Worm (Caenorhabditis elegans) whole organism, late embryonic: Measurements from ENCODE around the gene F53E2.2.

Source experiments
- C08G9.2 ChIP-seq: sonication (generic microtip); optimal IDR thresholded peaks from 2 replicates; lab custom pipeline; 2016; ENCODE audit warnings: mild to moderate bottlenecking, missing genetic modification characterization, moderate library complexity, missing compliant biosample characterization
- C38D4.7 ChIP-seq: fragments of 200-800 bp; sonication (Bioruptor generic); optimal IDR thresholded peaks from 2 replicates; lab custom pipeline; 2018; ENCODE audit warnings: mild to moderate bottlenecking, missing genetic modification characterization, moderate library complexity, missing compliant biosample characterization
- F13H6.1 ChIP-seq: sonication (generic microtip); optimal IDR thresholded peaks from 2 replicates; lab custom pipeline; 2016; ENCODE audit warnings: missing genetic modification characterization, missing compliant biosample characterization
- K02D7.2 ChIP-seq: sonication (generic microtip); optimal IDR thresholded peaks from 2 replicates; lab custom pipeline; 2017; ENCODE audit warnings: mild to moderate bottlenecking, missing genetic modification characterization, missing compliant biosample characterization
- K09A11.1 ChIP-seq: sonication (generic microtip); optimal IDR thresholded peaks from 2 replicates; lab custom pipeline; 2017; ENCODE audit warnings: antibody characterized with exemption, mild to moderate bottlenecking, missing genetic modification characterization, missing compliant biosample characterization; ENCODE audit not compliant: insufficient read depth
- Y22D7AL.16 ChIP-seq: sonication (generic microtip); optimal IDR thresholded peaks from 2 replicates; lab custom pipeline; 2016; ENCODE audit warnings: missing genetic modification characterization, missing compliant biosample characterization
- ahr-1 ChIP-seq: sonication (generic microtip); optimal IDR thresholded peaks from 2 replicates; lab custom pipeline; 2016; ENCODE audit warnings: missing genetic modification characterization, missing compliant biosample characterization
- ama-1 ChIP-seq: fragments of 150-350 bp; optimal IDR thresholded peaks from 2 replicates; lab custom pipeline; 2014
- ceh-18 ChIP-seq: sonication (generic microtip); optimal IDR thresholded peaks from 2 replicates; lab custom pipeline; 2016; ENCODE audit warnings: missing genetic modification characterization, missing compliant biosample characterization
- ceh-19 ChIP-seq: fragments of 200-800 bp; sonication (Bioruptor generic); optimal IDR thresholded peaks from 2 replicates; lab custom pipeline; 2018; ENCODE audit warnings: mild to moderate bottlenecking, missing genetic modification characterization, missing compliant biosample characterization
- ceh-22 ChIP-seq: sonication (generic microtip); optimal IDR thresholded peaks from 2 replicates; lab custom pipeline; 2017; ENCODE audit warnings: missing biosample characterization, missing genetic modification characterization
- ceh-24 ChIP-seq: sonication (generic microtip); optimal IDR thresholded peaks from 2 replicates; lab custom pipeline; 2016; ENCODE audit warnings: mild to moderate bottlenecking, missing genetic modification characterization, missing compliant biosample characterization
- ceh-45 ChIP-seq: fragments of 200-800 bp; sonication (Bioruptor generic); IDR thresholded peaks from 2 replicates; pipeline ENCODE4 v1.3.6; 2022; ENCODE audit warnings: missing genetic modification reagents, missing genetic modification characterization, missing compliant biosample characterization
- ceh-6 ChIP-seq: fragments of 200-800 bp; sonication (Bioruptor generic); optimal IDR thresholded peaks from 2 replicates; lab custom pipeline; 2018; ENCODE audit warnings: mild to moderate bottlenecking, missing genetic modification characterization, missing compliant biosample characterization
- ceh-9 ChIP-seq: sonication (generic microtip); optimal IDR thresholded peaks from 2 replicates; lab custom pipeline; 2016; ENCODE audit warnings: mild to moderate bottlenecking, missing genetic modification characterization, inconsistent platforms, missing compliant biosample characterization
- che-1 ChIP-seq: sonication (generic microtip); optimal IDR thresholded peaks from 2 replicates; lab custom pipeline; 2016; ENCODE audit warnings: mild to moderate bottlenecking, missing genetic modification characterization, missing compliant biosample characterization
- dmd-4 ChIP-seq: sonication (generic microtip); optimal IDR thresholded peaks from 2 replicates; lab custom pipeline; 2016; ENCODE audit warnings: borderline replicate concordance, missing genetic modification characterization, missing compliant biosample characterization
- dve-1 ChIP-seq: sonication (generic microtip); optimal IDR thresholded peaks from 2 replicates; lab custom pipeline; 2017; ENCODE audit warnings: antibody characterized with exemption, mild to moderate bottlenecking, missing genetic modification characterization, missing compliant biosample characterization
- ets-4 ChIP-seq: sonication (generic microtip); optimal IDR thresholded peaks from 2 replicates; lab custom pipeline; 2016; ENCODE audit warnings: missing genetic modification characterization, missing compliant biosample characterization
- hlh-13 ChIP-seq: fragments of 200-800 bp; sonication (Bioruptor generic); optimal IDR thresholded peaks from 2 replicates; lab custom pipeline; 2018; ENCODE audit warnings: mild to moderate bottlenecking, missing genetic modification characterization, missing compliant biosample characterization
- hlh-15 ChIP-seq: sonication (generic microtip); optimal IDR thresholded peaks from 2 replicates; lab custom pipeline; 2016; ENCODE audit warnings: missing genetic modification characterization, missing compliant biosample characterization
- lim-6 ChIP-seq: sonication (generic microtip); optimal IDR thresholded peaks from 2 replicates; lab custom pipeline; 2016; ENCODE audit warnings: missing genetic modification characterization, missing compliant biosample characterization
- lin-11 ChIP-seq: fragments of 200-800 bp; sonication (Bioruptor generic); optimal IDR thresholded peaks from 2 replicates; lab custom pipeline; 2018; ENCODE audit warnings: mild to moderate bottlenecking, missing genetic modification characterization, missing compliant biosample characterization
- mec-3 ChIP-seq: sonication (generic microtip); optimal IDR thresholded peaks from 2 replicates; lab custom pipeline; 2016; ENCODE audit warnings: borderline replicate concordance, missing genetic modification characterization, missing compliant biosample characterization
- nfya-1 ChIP-seq: sonication (generic microtip); optimal IDR thresholded peaks from 2 replicates; lab custom pipeline; 2017; ENCODE audit warnings: missing genetic modification characterization, mild to moderate bottlenecking, missing compliant biosample characterization, antibody characterized with exemption, moderate library complexity
- nhr-11 ChIP-seq: fragments of 150-350 bp; optimal IDR thresholded peaks from 2 replicates; lab custom pipeline; 2014; ENCODE audit warnings: missing biosample characterization, missing genetic modification characterization
- pag-3 ChIP-seq: sonication (generic microtip); optimal IDR thresholded peaks from 2 replicates; lab custom pipeline; 2016; ENCODE audit warnings: missing compliant biosample characterization, missing genetic modification characterization, borderline replicate concordance
- pat-9 ChIP-seq: fragments of 200-800 bp; sonication (Bioruptor generic); optimal IDR thresholded peaks from 2 replicates; lab custom pipeline; 2018; ENCODE audit warnings: mild to moderate bottlenecking, missing genetic modification characterization, moderate library complexity, missing compliant biosample characterization
- pha-2 ChIP-seq: sonication (generic microtip); optimal IDR thresholded peaks from 2 replicates; lab custom pipeline; 2017; ENCODE audit warnings: mild to moderate bottlenecking, missing genetic modification characterization, missing compliant biosample characterization
- pha-4 ChIP-seq: fragments of 150-350 bp; optimal IDR thresholded peaks from 2 replicates; lab custom pipeline; 2018; ENCODE audit warnings: missing biosample characterization, missing genetic modification reagents, missing genetic modification characterization
- pros-1 ChIP-seq: fragments of 150-350 bp; optimal IDR thresholded peaks from 2 replicates; lab custom pipeline; 2014; ENCODE audit warnings: missing biosample characterization, missing genetic modification reagents, missing genetic modification characterization
- ref-2 ChIP-seq: sonication (generic microtip); optimal IDR thresholded peaks from 2 replicates; lab custom pipeline; 2016; ENCODE audit warnings: missing genetic modification characterization, missing compliant biosample characterization
- sdc-2 ChIP-seq: sonication (generic microtip); optimal IDR thresholded peaks from 2 replicates; lab custom pipeline; 2016; ENCODE audit warnings: missing genotype, missing genetic modification characterization, missing compliant biosample characterization
- sox-2 ChIP-seq: fragments of 200-800 bp; sonication (Bioruptor generic); IDR thresholded peaks from 2 replicates; pipeline ENCODE4 v1.3.6; 2022; ENCODE audit warnings: missing genetic modification reagents, missing genetic modification characterization, missing compliant biosample characterization
- sox-4 ChIP-seq: sonication (generic microtip); optimal IDR thresholded peaks from 2 replicates; lab custom pipeline; 2017; ENCODE audit warnings: mild to moderate bottlenecking, missing genetic modification characterization, inconsistent platforms, missing compliant biosample characterization
- tbx-7 ChIP-seq: sonication (generic microtip); optimal IDR thresholded peaks from 2 replicates; lab custom pipeline; 2016; ENCODE audit warnings: missing genotype, missing genetic modification characterization, missing compliant biosample characterization
- ttx-3 ChIP-seq: sonication (generic microtip); optimal IDR thresholded peaks from 2 replicates; lab custom pipeline; 2016; ENCODE audit warnings: missing genetic modification reagents, missing genetic modification characterization, missing compliant biosample characterization
- unc-3 ChIP-seq, 2 experiments: fragments of 200-800 bp in 1 of 2; sonication (Bioruptor generic) in 1 of 2; sonication (generic microtip) in 1 of 2; conservative IDR thresholded peaks in 1 of 2; optimal IDR thresholded peaks in 1 of 2; 2 replicates each; pipeline versions ENCODE4 v1.3.6 to Lab custom; 2016 to 2022; ENCODE audit warnings: missing compliant biosample characterization in 2 of 2, missing genetic modification characterization in 2 of 2, missing genetic modification reagents in 1 of 2
- zip-5 ChIP-seq: sonication (generic microtip); optimal IDR thresholded peaks from 2 replicates; lab custom pipeline; 2016; ENCODE audit warnings: missing genetic modification characterization, missing compliant biosample characterization
- ztf-16 ChIP-seq: sonication (generic microtip); optimal IDR thresholded peaks from 2 replicates; lab custom pipeline; 2017; ENCODE audit warnings: missing genetic modification characterization, missing compliant biosample characterization

The F53E2.2 gene

ce11 chrV:1447724-1448123 is 27.2 kb upstream of the F53E2.2 start, which contains the start of gene cnc-3:
Gene cnc-3, plus strand, starts transcription at chrV:1448004.
- TF ChIP-seq ceh-19 (GFP tag; lab: Kevin White, UChicago) (no peak), C38D4.7 (GFP tag; lab: Kevin White, UChicago) (no peak), sox-2 (no peak), dmd-4 (tag; lab: Kevin White, UChicago) (no peak), mec-3 (tag; lab: Kevin White, UChicago) (no peak), pat-9 (tag; lab: Kevin White, UChicago) (no peak), ceh-6 (GFP tag; lab: Kevin White, UChicago) (no peak), K09A11.1 (tag; lab: Kevin White, UChicago) (no peak), lim-6 (tag; lab: Kevin White, UChicago) (no peak)
- TF ChIP-seq, all 69 proteins: peak for 0

ce11 chrV:1450160-1450559 is 24.7 kb upstream of the F53E2.2 start, which contains the start of gene cnc-2:
Gene cnc-2, minus strand, starts transcription at chrV:1450183.
- TF ChIP-seq pros-1 (tag; lab: Kevin White, UChicago): no peak
- TF ChIP-seq pag-3 (tag; lab: Kevin White, UChicago): no peak
- TF ChIP-seq pha-4 (tag; lab: Kevin White, UChicago): no peak
- TF ChIP-seq ceh-24 (tag; lab: Kevin White, UChicago): no peak
- no peak for TF ChIP-seq ref-2
- no peak for TF ChIP-seq ceh-22 (tag; lab: Kevin White, UChicago)
- TF ChIP-seq C08G9.2 (tag; lab: Kevin White, UChicago): no peak
- TF ChIP-seq nhr-11 (tag; lab: Kevin White, UChicago): no peak
- TF ChIP-seq pat-9 (tag; lab: Kevin White, UChicago): no peak
- TF ChIP-seq ztf-16 (tag; lab: Kevin White, UChicago): no peak
- TF ChIP-seq K02D7.2 (tag; lab: Kevin White, UChicago): no peak
- no peak for TF ChIP-seq sox-2

- TF ChIP-seq ama-1 (no peak), ttx-3 (no peak), nfya-1 (tag; lab: Kevin White, UChicago) (no peak), mec-3 (tag; lab: Kevin White, UChicago) (no peak), ceh-9 (no peak), ztf-16 (tag; lab: Kevin White, UChicago) (no peak), pag-3 (tag; lab: Kevin White, UChicago) (no peak), pha-2 (no peak), lin-11 (tag; lab: Kevin White, UChicago) (no peak), dve-1 (no peak), ceh-18 (no peak), che-1 (tag; lab: Kevin White, UChicago) (no peak), hlh-13 (GFP tag; lab: Kevin White, UChicago) (no peak), pros-1 (tag; lab: Kevin White, UChicago) (no peak), K09A11.1 (tag; lab: Kevin White, UChicago) (no peak), ceh-24 (tag; lab: Kevin White, UChicago) (no peak), sox-4 (no peak), ceh-22 (tag; lab: Kevin White, UChicago) (no peak)
These were observed 23.6 kb upstream of the F53E2.2 start, which contains the start of gene srj-23 for ce11 chrV:1451334-1451733. Gene srj-23, plus strand, starts transcription at chrV:1451634.

ce11 chrV:1454762-1455161 is 20.1 kb upstream of the F53E2.2 start, which contains the start of gene chil-14:
Gene chil-14, plus strand, starts transcription at chrV:1455062.
- TF ChIP-seq ahr-1 (tag; lab: Kevin White, UChicago) (no peak), Y22D7AL.16 (tag; lab: Kevin White, UChicago) (no peak), F13H6.1 (tag; lab: Kevin White, UChicago) (no peak), ets-4 (no peak), lin-11 (tag; lab: Kevin White, UChicago) (no peak), zip-5 (tag; lab: Kevin White, UChicago) (no peak), ceh-19 (GFP tag; lab: Kevin White, UChicago) (no peak), ceh-6 (GFP tag; lab: Kevin White, UChicago) (no peak), tbx-7 (tag; lab: Kevin White, UChicago) (no peak), hlh-15 (tag; lab: Kevin White, UChicago) (no peak), ceh-45 (no peak), sox-4 (no peak), sdc-2 (tag; lab: Kevin White, UChicago) (no peak), unc-3 (GFP tag; conservative IDR thresholded peaks at IDR 0.05; lab: Robert Waterston, UW) (no peak), unc-3 (tag; optimal IDR thresholded peaks at IDR 0.05; lab: Kevin White, UChicago) (no peak), nhr-11 (tag; lab: Kevin White, UChicago) (no peak)
